Fruit fly (Drosophila melanogaster): ENCODE measurements around the gene Mi-2.

The Mi-2 gene

DNA sequence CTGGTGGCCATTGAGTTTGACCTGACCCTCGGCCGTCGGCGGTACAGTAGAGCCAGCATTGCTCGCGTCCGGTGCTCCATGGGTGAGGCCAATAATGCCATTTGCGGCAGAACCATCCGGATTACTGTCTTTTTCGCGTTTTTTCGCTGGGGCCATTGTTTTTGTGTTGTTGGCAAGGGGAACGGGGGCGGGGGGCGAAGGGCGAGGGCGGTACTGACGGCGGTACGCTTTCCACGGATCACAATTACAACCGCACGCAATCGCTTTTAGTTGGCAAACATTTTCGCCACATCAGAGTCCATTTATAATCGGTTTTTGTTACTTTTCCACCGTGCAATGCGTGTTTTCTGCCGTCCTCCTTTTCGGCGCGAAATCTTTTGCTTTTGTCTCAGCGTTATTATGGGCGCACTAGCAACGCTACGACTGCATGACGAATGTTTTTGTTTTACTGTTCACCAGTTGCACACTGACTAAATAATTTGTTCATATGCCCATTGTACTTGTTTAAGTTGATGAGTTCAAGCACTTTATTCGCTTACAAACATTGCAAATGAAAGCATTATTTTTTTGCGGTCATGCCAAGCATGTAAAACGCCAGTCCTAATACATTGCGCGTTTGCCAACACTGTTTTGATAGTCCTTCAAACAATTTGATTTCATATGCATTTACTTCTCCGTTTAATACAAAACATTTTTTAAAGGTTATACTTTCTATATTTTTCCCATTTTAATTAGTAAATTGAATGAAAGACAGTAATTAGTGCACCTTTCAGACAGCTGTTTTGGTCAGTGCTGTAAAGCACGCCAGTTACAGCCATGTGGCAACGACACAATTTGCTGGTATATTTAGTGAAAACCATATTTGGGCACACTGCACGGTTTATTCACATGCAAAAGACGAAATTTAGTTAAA is 13.1 kb upstream of the Mi-2 start, which contains the start of gene Pfdn6 (continued):
- TF ChIP-seq mld (GFP tag; IDR thresholded peaks at IDR 0.05; ENCODE audit: partially characterized antibody), result 0 out of 3 replicates have a peak, but pooled peaks have one; percentile 64
- TF ChIP-seq fu2 (GFP tag; optimal IDR thresholded peaks at IDR 0.05), result peak; percentile 82
- peak; percentile 58 for TF ChIP-seq caup (GFP tag; optimal IDR thresholded peaks at IDR 0.05; ENCODE audit: severe bottlenecking)
- TF ChIP-seq CG6654 (GFP tag; optimal IDR thresholded peaks at IDR 0.05), result no peak
- TF ChIP-seq ash1 (GFP tag; optimal IDR thresholded peaks at IDR 0.05), result no peak
- TF ChIP-seq Dfd (GFP tag; optimal IDR thresholded peaks at IDR 0.05), result peak in 1 of 2 experiments; percentile 26
- peak; percentile 72 for TF ChIP-seq maf-S (GFP tag; optimal IDR thresholded peaks at IDR 0.05)
- no peak for TF ChIP-seq crc (GFP tag; optimal IDR thresholded peaks at IDR 0.05)
- TF ChIP-seq Aef1 (GFP tag; IDR thresholded peaks at IDR 0.05), result peak; percentile 71
- TF ChIP-seq vvl (GFP tag; IDR thresholded peaks at IDR 0.05), result peak; percentile 85
- no peak for TF ChIP-seq CG6254 (GFP tag; optimal IDR thresholded peaks at IDR 0.05)
- no peak for TF ChIP-seq tio (GFP tag; optimal IDR thresholded peaks at IDR 0.05)
- TF ChIP-seq zen (tag; optimal IDR thresholded peaks at IDR 0.05), result peak; percentile 89
- peak; percentile 65 for TF ChIP-seq B-H2 (GFP tag; optimal IDR thresholded peaks at IDR 0.05)
- peak; percentile 85 for TF ChIP-seq CG10979 (tag; optimal IDR thresholded peaks at IDR 0.05)
- TF ChIP-seq sens-2 (GFP tag; IDR thresholded peaks at IDR 0.05), result peak; percentile 50; the same call in 1 of the 2 replicates
- no peak; the same call in 1 of the 2 replicates for TF ChIP-seq Gsc (GFP tag; IDR thresholded peaks at IDR 0.05)
- peak; percentile 20 for TF ChIP-seq Sry-δ (GFP tag; optimal IDR thresholded peaks at IDR 0.05)
- TF ChIP-seq inv (GFP tag; IDR thresholded peaks at IDR 0.05; ENCODE audit: partially characterized antibody), result peak; percentile 82
- peak; percentile 60 for TF ChIP-seq CG17186 (GFP tag; optimal IDR thresholded peaks at IDR 0.05)
- peak; percentile 19 for TF ChIP-seq CG31388 (GFP tag; optimal IDR thresholded peaks at IDR 0.05)
- TF ChIP-seq Dip3 (GFP tag; optimal IDR thresholded peaks at IDR 0.05), result peak; percentile 88
- TF ChIP-seq CG12236 (GFP tag; optimal IDR thresholded peaks at IDR 0.05), result peak; percentile 17
- TF ChIP-seq ems (GFP tag; optimal IDR thresholded peaks at IDR 0.05), result peak; percentile 75
- TF ChIP-seq sd (tag; optimal IDR thresholded peaks at IDR 0.05), result no peak
- TF ChIP-seq ato (GFP tag; IDR thresholded peaks at IDR 0.05; ENCODE audit: partially characterized antibody), result peak; percentile 54
- peak; percentile 78 for TF ChIP-seq Bdp1 (GFP tag; optimal IDR thresholded peaks at IDR 0.05)
- TF ChIP-seq CG32767 (GFP tag; IDR thresholded peaks at IDR 0.05), result peak; percentile 68
- TF ChIP-seq CG7745 (tag; optimal IDR thresholded peaks at IDR 0.05), result no peak
- peak; percentile 66 for TF ChIP-seq gsb (GFP tag; IDR thresholded peaks at IDR 0.05)
- TF ChIP-seq Ssrp (tag; optimal IDR thresholded peaks at IDR 0.05), result peak; percentile 90
- peak; percentile 85; the same call in 1 of the 2 replicates for TF ChIP-seq Oaz (GFP tag; IDR thresholded peaks at IDR 0.05)
- TF ChIP-seq NFAT (GFP tag; IDR thresholded peaks at IDR 0.05), result peak; percentile 51; the same call in 1 of the 2 replicates
- TF ChIP-seq Optix (GFP tag; IDR thresholded peaks at IDR 0.05), result peak; percentile 89
- TF ChIP-seq CG2120 (GFP tag; optimal IDR thresholded peaks at IDR 0.05), result peak; percentile 90
- TF ChIP-seq CkIIα-i1 (GFP tag; IDR thresholded peaks at IDR 0.05), result no peak
- TF ChIP-seq HmgD (GFP tag; optimal IDR thresholded peaks at IDR 0.05), result peak; percentile 65
- peak; percentile 54 for TF ChIP-seq CG7271 (tag; optimal IDR thresholded peaks at IDR 0.05)
- TF ChIP-seq odd (GFP tag; optimal IDR thresholded peaks at IDR 0.05), result no peak
- no peak for TF ChIP-seq CG2875 (GFP tag; optimal IDR thresholded peaks at IDR 0.05)
- peak; percentile 82 for TF ChIP-seq CG8290 (GFP tag; optimal IDR thresholded peaks at IDR 0.05)
- TF ChIP-seq CG8290 (tag; optimal IDR thresholded peaks at IDR 0.05), result peak; percentile 68 to 77
- peak; percentile 73 for TF ChIP-seq Atf6 (GFP tag; IDR thresholded peaks at IDR 0.05)
- peak; percentile 23 for TF ChIP-seq Spps (tag; optimal IDR thresholded peaks at IDR 0.05)
- TF ChIP-seq HLH4C (GFP tag; IDR thresholded peaks at IDR 0.05; ENCODE audit: partially characterized antibody), result peak; percentile 82
- TF ChIP-seq CG10565 (GFP tag; optimal IDR thresholded peaks at IDR 0.05), result no peak
- TF ChIP-seq NfI (GFP tag; optimal IDR thresholded peaks at IDR 0.05), result peak; percentile 80
- TF ChIP-seq Ets65A (GFP tag), result peak; percentile 97
- no peak for TF ChIP-seq salm (tag; optimal IDR thresholded peaks at IDR 0.05)

All from whole organism, embryonic.